Fruit fly (Drosophila melanogaster): ENCODE measurements around the gene XNP.
A peak's percentile ranks its signal among the peaks of the same experiment; 100 is the strongest.

Gene XNP

dm6 chr3R:25489116-25489515 lies 6.5 kb upstream of the XNP start (continued):
- TF ChIP-seq lola (GFP tag; optimal IDR thresholded peaks at IDR 0.05) (peak in 1 of 3 experiments; percentile 42), abd-A (tag; optimal IDR thresholded peaks at IDR 0.05) (no peak), Ssrp (tag; optimal IDR thresholded peaks at IDR 0.05) (peak; percentile 61), mld (GFP tag; IDR thresholded peaks at IDR 0.05; ENCODE audit: partially characterized antibody) (no peak), HLH3B (GFP tag; IDR thresholded peaks at IDR 0.05) (peak; percentile 52; the same call in 1 of the 2 replicates), lab (GFP tag; optimal IDR thresholded peaks at IDR 0.05) (peak; percentile 72), bigmax (GFP tag; optimal IDR thresholded peaks at IDR 0.05) (no peak), tll (GFP tag; optimal IDR thresholded peaks at IDR 0.05) (no peak), Nf-YC (tag; optimal IDR thresholded peaks at IDR 0.05) (peak; percentile 39), H15 (GFP tag; IDR thresholded peaks at IDR 0.05) (no peak), eve (GFP tag; optimal IDR thresholded peaks at IDR 0.05) (no peak), E2f2 (GFP tag; IDR thresholded peaks at IDR 0.05) (peak; percentile 30; the same call in 1 of the 2 replicates), pros (GFP tag; optimal IDR thresholded peaks at IDR 0.05) (no peak), CG10267 (tag; optimal IDR thresholded peaks at IDR 0.05) (peak; percentile 71), wdn (GFP tag; IDR thresholded peaks at IDR 0.05) (no peak; the same call in 1 of the 2 replicates), D19B (GFP tag; optimal IDR thresholded peaks at IDR 0.05) (no peak), GATAe (GFP tag; conservative IDR thresholded peaks at IDR 0.05) (peak; percentile 67; the same call in 1 of the 2 replicates), CG17912 (GFP tag; optimal IDR thresholded peaks at IDR 0.05) (no peak), CG1832 (GFP tag; optimal IDR thresholded peaks at IDR 0.05) (no peak), Lhr (GFP tag; optimal IDR thresholded peaks at IDR 0.05) (no peak), Fer2 (tag; optimal IDR thresholded peaks at IDR 0.05) (no peak), dpn (GFP tag; optimal IDR thresholded peaks at IDR 0.05) (peak in 1 of 2 experiments; percentile 37), Ptx1 (GFP tag; IDR thresholded peaks at IDR 0.05) (peak; percentile 57; the same call in 1 of the 2 replicates), Scr (GFP tag; IDR thresholded peaks at IDR 0.05; ENCODE audit: partially characterized antibody) (no peak), sens (GFP tag) (no peak), HmgZ (tag; optimal IDR thresholded peaks at IDR 0.05) (no peak), CG7786 (GFP tag; optimal IDR thresholded peaks at IDR 0.05) (no peak), CG15479 (GFP tag; optimal IDR thresholded peaks at IDR 0.05) (no peak), CG9727 (GFP tag; optimal IDR thresholded peaks at IDR 0.05) (peak; percentile 79), Hr3 (GFP tag; optimal IDR thresholded peaks at IDR 0.05) (peak; percentile 36), odd (GFP tag; optimal IDR thresholded peaks at IDR 0.05) (no peak), Mes4 (GFP tag; optimal IDR thresholded peaks at IDR 0.05) (no peak), Nf-YA (GFP tag; IDR thresholded peaks at IDR 0.05) (no peak), CG6813 (GFP tag; optimal IDR thresholded peaks at IDR 0.05) (no peak), HLH4C (GFP tag; IDR thresholded peaks at IDR 0.05; ENCODE audit: partially characterized antibody) (no peak), CG17186 (GFP tag; optimal IDR thresholded peaks at IDR 0.05) (no peak), ERR (GFP tag; optimal IDR thresholded peaks at IDR 0.05) (no peak), inv (GFP tag; IDR thresholded peaks at IDR 0.05; ENCODE audit: partially characterized antibody) (no peak), Taf1 (GFP tag; IDR thresholded peaks at IDR 0.05) (no peak), ssp (GFP tag; IDR thresholded peaks at IDR 0.05) (peak; percentile 26; the same call in 1 of the 2 replicates), Bdp1 (GFP tag; optimal IDR thresholded peaks at IDR 0.05) (no peak), Vsx1 (GFP tag; optimal IDR thresholded peaks at IDR 0.05) (peak; percentile 31), CG31365 (tag; optimal IDR thresholded peaks at IDR 0.05) (no peak), CG18599 (GFP tag; optimal IDR thresholded peaks at IDR 0.05) (peak; percentile 79), shn (GFP tag; optimal IDR thresholded peaks at IDR 0.05) (no peak), kay (GFP tag; optimal IDR thresholded peaks at IDR 0.05) (peak; percentile 13), CG10431 (GFP tag; optimal IDR thresholded peaks at IDR 0.05) (no peak), cato (GFP tag; optimal IDR thresholded peaks at IDR 0.05; ENCODE audit: borderline replicate concordance) (no peak), CG9215 (GFP tag; IDR thresholded peaks at IDR 0.05) (no peak), Oli (tag; optimal IDR thresholded peaks at IDR 0.05) (peak; percentile 44)

All from whole organism, embryonic.